Fruit fly (Drosophila melanogaster) whole organism: ENCODE results near the gene CG43367.

Experiments
- CG8478 ChIP-seq: fragments of >200 bp; optimal IDR thresholded peaks from 2 replicates; lab custom pipeline; 2018; ENCODE audit warnings: inconsistent platforms
- Dll ChIP-seq: fragments of >200 bp; optimal IDR thresholded peaks from 2 replicates; lab custom pipeline; 2017
- EcR ChIP-seq, 2 experiments: fragments of >200 bp; optimal IDR thresholded peaks; 2 replicates each; lab custom pipeline; 2017; ENCODE audit warnings: missing biosample characterization in 2 of 2, missing genetic modification characterization in 2 of 2, missing genetic modification reagents in 2 of 2
- pan ChIP-seq: fragments of >200 bp; optimal IDR thresholded peaks from 2 replicates; lab custom pipeline; 2017
- psq ChIP-seq: fragments of >200 bp; optimal IDR thresholded peaks from 2 replicates; lab custom pipeline; 2017
- usp ChIP-seq: fragments of >200 bp; optimal IDR thresholded peaks from 2 replicates; lab custom pipeline; 2017; ENCODE audit warnings: missing biosample characterization, missing genetic modification characterization, mixed read lengths

CG43367 gene

dm6 chr3L:4193730-4194649 lies at the start of gene CG43367:
Gene CG43367, plus strand, starts transcription at chr3L:4193993.
- TF ChIP-seq usp (GFP tag; lab: Kevin White, UChicago) (no peak), CG8478 (lab: Kevin White, UChicago) (no peak), pan (lab: Kevin White, UChicago) (no peak), Dll (lab: Kevin White, UChicago) (no peak), EcR (GFP tag; optimal IDR thresholded peaks at IDR 0.05; lab: Kevin White, UChicago) (no peak), psq (lab: Kevin White, UChicago) (no peak)

- TF ChIP-seq usp (GFP tag; lab: Kevin White, UChicago) (no peak), CG8478 (lab: Kevin White, UChicago) (no peak), Dll (lab: Kevin White, UChicago) (no peak), psq (lab: Kevin White, UChicago) (no peak), EcR (GFP tag; optimal IDR thresholded peaks at IDR 0.05; lab: Kevin White, UChicago) (no peak), pan (lab: Kevin White, UChicago) (no peak)
Measured at dm6 chr3L:4145229-4145628, 48.6 kb upstream of the CG43367 start.

dm6 chr3L:4148406-4148975 lies 45.3 kb upstream of the CG43367 start, which contains the start of gene CG1299:
Gene CG1299, plus strand, starts transcription at chr3L:4148696.
- TF ChIP-seq usp (GFP tag; lab: Kevin White, UChicago) = no peak
- TF ChIP-seq psq (lab: Kevin White, UChicago) = no peak
- no peak for TF ChIP-seq pan (lab: Kevin White, UChicago)
- no peak for TF ChIP-seq Dll (lab: Kevin White, UChicago)
- no peak for TF ChIP-seq CG8478 (lab: Kevin White, UChicago)
- no peak for TF ChIP-seq EcR (GFP tag; optimal IDR thresholded peaks at IDR 0.05; lab: Kevin White, UChicago)

dm6 chr3L:4157852-4158251 lies 35.9 kb upstream of the CG43367 start:
- TF ChIP-seq EcR (GFP tag; optimal IDR thresholded peaks at IDR 0.05; lab: Kevin White, UChicago) = no peak
- no peak for TF ChIP-seq Dll (lab: Kevin White, UChicago)

dm6 chr3L:4158361-4158760 lies 35.4 kb upstream of the CG43367 start:
- TF ChIP-seq CG8478 (lab: Kevin White, UChicago) (no peak), pan (lab: Kevin White, UChicago) (no peak), Dll (lab: Kevin White, UChicago) (no peak), EcR (GFP tag; optimal IDR thresholded peaks at IDR 0.05; lab: Kevin White, UChicago) (no peak), psq (lab: Kevin White, UChicago) (no peak), usp (GFP tag; lab: Kevin White, UChicago) (no peak)

- TF ChIP-seq CG8478 (lab: Kevin White, UChicago) = no peak
- TF ChIP-seq pan (lab: Kevin White, UChicago) = no peak
- TF ChIP-seq Dll (lab: Kevin White, UChicago) = no peak
- TF ChIP-seq psq (lab: Kevin White, UChicago) = no peak
- TF ChIP-seq EcR (GFP tag; optimal IDR thresholded peaks at IDR 0.05; lab: Kevin White, UChicago) = no peak
- TF ChIP-seq usp (GFP tag; lab: Kevin White, UChicago) = no peak
Measured at dm6 chr3L:4159264-4159663, 34.5 kb upstream of the CG43367 start.

- no peak for TF ChIP-seq usp (GFP tag; lab: Kevin White, UChicago)
- no peak for TF ChIP-seq Dll (lab: Kevin White, UChicago)
- TF ChIP-seq psq (lab: Kevin White, UChicago) = no peak
- TF ChIP-seq pan (lab: Kevin White, UChicago) = no peak
- no peak for TF ChIP-seq CG8478 (lab: Kevin White, UChicago)
- no peak for TF ChIP-seq EcR (GFP tag; optimal IDR thresholded peaks at IDR 0.05; lab: Kevin White, UChicago)
Measured at dm6 chr3L:4160926-4161325, 32.9 kb upstream of the CG43367 start, which contains the start of gene nab. Gene nab, minus strand, starts transcription at chr3L:4160932.

- TF ChIP-seq EcR (GFP tag; optimal IDR thresholded peaks at IDR 0.05; lab: Kevin White, UChicago) = no peak
- TF ChIP-seq Dll (lab: Kevin White, UChicago) = no peak
- no peak for TF ChIP-seq CG8478 (lab: Kevin White, UChicago)
- no peak for TF ChIP-seq pan (lab: Kevin White, UChicago)
- TF ChIP-seq psq (lab: Kevin White, UChicago) = no peak
- no peak for TF ChIP-seq usp (GFP tag; lab: Kevin White, UChicago)
Measured at dm6 chr3L:4167353-4167842, 26.4 kb upstream of the CG43367 start, which contains the start of gene mas. Gene mas, minus strand, starts transcription at chr3L:4167464.

- no peak for TF ChIP-seq EcR (GFP tag; optimal IDR thresholded peaks at IDR 0.05; lab: Kevin White, UChicago)
- no peak for TF ChIP-seq Dll (lab: Kevin White, UChicago)
- TF ChIP-seq psq (lab: Kevin White, UChicago) = no peak
- TF ChIP-seq pan (lab: Kevin White, UChicago) = no peak
- TF ChIP-seq CG8478 (lab: Kevin White, UChicago) = no peak
- TF ChIP-seq usp (GFP tag; lab: Kevin White, UChicago) = no peak
Measured at dm6 chr3L:4169957-4170651, 23.7 kb upstream of the CG43367 start, which contains the start of gene Ero1L. Gene Ero1L, plus strand, starts transcription at chr3L:4170404.

dm6 chr3L:4173584-4173983 lies 20.2 kb upstream of the CG43367 start, which contains the start of gene CG18675:
Gene CG18675, plus strand, starts transcription at chr3L:4173884.
- no peak for TF ChIP-seq psq (lab: Kevin White, UChicago)
- no peak for TF ChIP-seq EcR (GFP tag; optimal IDR thresholded peaks at IDR 0.05; lab: Kevin White, UChicago)
- TF ChIP-seq Dll (lab: Kevin White, UChicago) = no peak
- TF ChIP-seq usp (GFP tag; lab: Kevin White, UChicago) = no peak
- TF ChIP-seq pan (lab: Kevin White, UChicago) = no peak
- no peak for TF ChIP-seq CG8478 (lab: Kevin White, UChicago)
